Fruit fly (Drosophila melanogaster) whole organism, embryonic: ENCODE data around the gene CG5968.

Experiments
- Atf6 ChIP-seq: fragments of 200-800 bp; sonication (Bioruptor generic); IDR thresholded peaks from 2 replicates; pipeline ENCODE4 v1.3.6; 2022; ENCODE audit warnings: missing biosample characterization, missing genetic modification characterization
- CG10565 ChIP-seq: fragments of 200-800 bp; sonication (Bioruptor generic); optimal IDR thresholded peaks from 3 replicates; lab custom pipeline; 2016; ENCODE audit warnings: missing biosample characterization, mild to moderate bottlenecking, missing genetic modification characterization
- CG11398 ChIP-seq: fragments of 200-800 bp; sonication (Bioruptor generic); optimal IDR thresholded peaks from 2 replicates; lab custom pipeline; 2016; ENCODE audit warnings: missing biosample characterization, missing genetic modification characterization
- CG11560 ChIP-seq: fragments of 200-800 bp; sonication (Bioruptor generic); IDR thresholded peaks from 3 replicates; pipeline ENCODE4 v1.3.6; 2022; ENCODE audit warnings: missing biosample characterization, missing genetic modification characterization
- CG12155 ChIP-seq: fragments of 200-800 bp; sonication (Bioruptor generic); optimal IDR thresholded peaks from 3 replicates; lab custom pipeline; 2016; ENCODE audit warnings: missing biosample characterization, missing genetic modification characterization
- CG13296 ChIP-seq: fragments of 200-800 bp; sonication (Bioruptor generic); optimal IDR thresholded peaks from 3 replicates; lab custom pipeline; 2018; ENCODE audit warnings: missing biosample characterization, mild to moderate bottlenecking, missing genetic modification characterization
- CG13424 ChIP-seq: fragments of 200-800 bp; sonication (Bioruptor generic); optimal IDR thresholded peaks from 2 replicates; lab custom pipeline; 2019; ENCODE audit warnings: missing biosample characterization, mild to moderate bottlenecking, missing genetic modification characterization, moderate library complexity
- CG14050 ChIP-seq: fragments of 200-800 bp; sonication (Bioruptor generic); IDR thresholded peaks from 3 replicates; pipeline ENCODE4 v1.3.6; 2022; ENCODE audit warnings: missing biosample characterization, missing genetic modification characterization
- CG15073 ChIP-seq: fragments of 200-800 bp; sonication (Bioruptor generic); optimal IDR thresholded peaks from 2 replicates; lab custom pipeline; 2016; ENCODE audit warnings: missing biosample characterization, missing genetic modification characterization
- CG16813 ChIP-seq: fragments of 200-800 bp; sonication (Bioruptor generic); IDR thresholded peaks from 3 replicates; pipeline ENCODE4 v1.3.6; 2022; ENCODE audit warnings: missing biosample characterization, missing genetic modification characterization; ENCODE audit not compliant: partially characterized antibody
- CG17568 ChIP-seq: fragments of 200-800 bp; sonication (Bioruptor generic); optimal IDR thresholded peaks from 2 replicates; lab custom pipeline; 2018; ENCODE audit warnings: missing biosample characterization, mild to moderate bottlenecking, missing genetic modification characterization, moderate library complexity
- CG18619 ChIP-seq: fragments of 200-800 bp; sonication (Bioruptor generic); optimal IDR thresholded peaks from 3 replicates; lab custom pipeline; 2017; ENCODE audit warnings: missing biosample characterization, mild to moderate bottlenecking, missing genetic modification characterization
- CG31224 ChIP-seq: fragments of 200-800 bp; sonication (Bioruptor generic); IDR thresholded peaks from 2 replicates; pipeline ENCODE4 v1.3.6; 2022; ENCODE audit warnings: missing biosample characterization, missing genetic modification characterization
- CG4328 ChIP-seq: fragments of 200-800 bp; sonication (Bioruptor generic); optimal IDR thresholded peaks from 3 replicates; lab custom pipeline; 2017; ENCODE audit warnings: missing biosample characterization, missing genetic modification reagents, missing genetic modification characterization
- CG6854 ChIP-seq: fragments of 200-800 bp; sonication (Bioruptor generic); optimal IDR thresholded peaks from 3 replicates; lab custom pipeline; 2017; ENCODE audit warnings: missing biosample characterization, mild to moderate bottlenecking, missing genetic modification characterization
- CG7556 ChIP-seq: fragments of 200-800 bp; sonication (Bioruptor generic); optimal IDR thresholded peaks from 2 replicates; lab custom pipeline; 2017; ENCODE audit warnings: missing biosample characterization, mild to moderate bottlenecking, missing genetic modification characterization
- CG7839 ChIP-seq: fragments of 200-800 bp; sonication (Bioruptor generic); optimal IDR thresholded peaks from 3 replicates; lab custom pipeline; 2018; ENCODE audit warnings: missing biosample characterization, mild to moderate bottlenecking, missing genetic modification characterization, moderate library complexity
- CG8478 ChIP-seq: fragments of >200 bp; optimal IDR thresholded peaks from 2 replicates; lab custom pipeline; 2018
- CG9727 ChIP-seq: fragments of 200-800 bp; sonication (Bioruptor generic); optimal IDR thresholded peaks from 3 replicates; lab custom pipeline; 2017; ENCODE audit warnings: missing biosample characterization, mild to moderate bottlenecking, missing genetic modification characterization
- CG9876 ChIP-seq: fragments of 200-800 bp; sonication (Bioruptor generic); optimal IDR thresholded peaks from 2 replicates; lab custom pipeline; 2016; ENCODE audit warnings: missing biosample characterization, missing genetic modification characterization
- D ChIP-seq, 2 experiments: fragments of 200-800 bp in 1 of 2; fragments of >200 bp in 1 of 2; sonication (Bioruptor generic) in 1 of 2; optimal IDR thresholded peaks; 2 replicates in 1 of 2; 3 replicates in 1 of 2; lab custom pipeline; 2017; ENCODE audit warnings: mild to moderate bottlenecking in 1 of 2, missing biosample characterization in 1 of 2, missing genetic modification characterization in 1 of 2, missing genetic modification reagents in 1 of 2
- D19B ChIP-seq: fragments of 200-800 bp; sonication (Bioruptor generic); optimal IDR thresholded peaks from 2 replicates; lab custom pipeline; 2017; ENCODE audit warnings: missing biosample characterization, mild to moderate bottlenecking, missing genetic modification characterization
- Dll ChIP-seq: fragments of 200-800 bp; sonication (Bioruptor generic); IDR thresholded peaks from 4 replicates; pipeline ENCODE4 v1.3.6; 2022; ENCODE audit warnings: missing biosample characterization, missing genetic modification characterization; ENCODE audit not compliant: partially characterized antibody
- Doc3 ChIP-seq: fragments of 200-800 bp; sonication (Bioruptor generic); IDR thresholded peaks from 3 replicates; pipeline ENCODE4 v1.3.6; 2022; ENCODE audit warnings: missing biosample characterization, missing genetic modification characterization; ENCODE audit not compliant: partially characterized antibody
- Eip74EF ChIP-seq, 2 experiments: fragments of 200-800 bp in 1 of 2; fragments of >200 bp in 1 of 2; sonication (Bioruptor generic) in 1 of 2; optimal IDR thresholded peaks; 2 replicates each; lab custom pipeline; 2017 to 2019; ENCODE audit warnings: missing biosample characterization in 2 of 2, missing genetic modification characterization in 2 of 2, mild to moderate bottlenecking in 1 of 2, moderate library complexity in 1 of 2
- HLH3B ChIP-seq: fragments of 200-800 bp; sonication (Bioruptor generic); IDR thresholded peaks from 2 replicates; pipeline ENCODE4 v1.3.6; 2022; ENCODE audit warnings: missing biosample characterization, missing genetic modification characterization
- HLHmδ ChIP-seq: fragments of 200-800 bp; sonication (Bioruptor generic); optimal IDR thresholded peaks from 2 replicates; lab custom pipeline; 2018; ENCODE audit warnings: missing biosample characterization, mild to moderate bottlenecking, missing genetic modification characterization, moderate library complexity
- Med ChIP-seq: fragments of 200-800 bp; sonication (Bioruptor generic); peaks from one replicate; lab custom pipeline; 2016; ENCODE audit warnings: missing biosample characterization, missing genetic modification characterization, mild to moderate bottlenecking, inconsistent platforms, moderate library complexity
- NFAT ChIP-seq: fragments of 200-800 bp; sonication (Bioruptor generic); IDR thresholded peaks from 2 replicates; pipeline ENCODE4 v1.3.6; 2022; ENCODE audit warnings: missing biosample characterization, missing genetic modification characterization
- Neu2 ChIP-seq: fragments of 200-800 bp; sonication (Bioruptor generic); optimal IDR thresholded peaks from 3 replicates; lab custom pipeline; 2016; ENCODE audit warnings: missing biosample characterization, missing genetic modification characterization, borderline replicate concordance
- Nf-YA ChIP-seq: fragments of 200-800 bp; sonication (Bioruptor generic); IDR thresholded peaks from 2 replicates; pipeline ENCODE4 v1.3.6; 2022; ENCODE audit warnings: missing biosample characterization, missing genetic modification characterization
- Rx ChIP-seq: fragments of 200-800 bp; sonication (Bioruptor generic); IDR thresholded peaks from 2 replicates; pipeline ENCODE4 v1.3.6; 2022; ENCODE audit warnings: missing biosample characterization, missing genetic modification characterization
- Side ChIP-seq: fragments of 200-800 bp; sonication (Bioruptor generic); optimal IDR thresholded peaks from 2 replicates; lab custom pipeline; 2016; ENCODE audit warnings: missing biosample characterization, missing genetic modification characterization
- Taf1 ChIP-seq: fragments of 200-800 bp; sonication (Bioruptor generic); IDR thresholded peaks from 2 replicates; pipeline ENCODE4 v1.3.6; 2022; ENCODE audit warnings: missing biosample characterization, missing genetic modification characterization
- Usf ChIP-seq: fragments of 200-800 bp; sonication (Bioruptor generic); optimal IDR thresholded peaks from 2 replicates; lab custom pipeline; 2017; ENCODE audit warnings: missing genotype, missing biosample characterization, missing genetic modification characterization
- ac ChIP-seq: fragments of 200-800 bp; sonication (Bioruptor generic); optimal IDR thresholded peaks from 3 replicates; lab custom pipeline; 2017; ENCODE audit warnings: missing biosample characterization, mild to moderate bottlenecking, missing genetic modification characterization
- ap ChIP-seq: fragments of 200-800 bp; sonication (Bioruptor generic); IDR thresholded peaks from 2 replicates; pipeline ENCODE4 v1.3.6; 2022; ENCODE audit warnings: missing biosample characterization, missing genetic modification characterization
- az2 ChIP-seq: fragments of 200-800 bp; sonication (Bioruptor generic); optimal IDR thresholded peaks from 3 replicates; lab custom pipeline; 2016; ENCODE audit warnings: missing biosample characterization, missing genetic modification characterization
- dati ChIP-seq: fragments of 200-800 bp; sonication (Bioruptor generic); IDR thresholded peaks from 2 replicates; pipeline ENCODE4 v1.3.6; 2022; ENCODE audit warnings: missing biosample characterization, missing genetic modification characterization
- dimm ChIP-seq: fragments of 200-800 bp; sonication (Bioruptor generic); IDR thresholded peaks from 2 replicates; pipeline ENCODE4 v1.3.6; 2022; ENCODE audit warnings: missing biosample characterization, missing genetic modification characterization
- nau ChIP-seq: fragments of 200-800 bp; sonication (Bioruptor generic); optimal IDR thresholded peaks from 3 replicates; lab custom pipeline; 2017; ENCODE audit warnings: missing biosample characterization, mild to moderate bottlenecking, missing genetic modification characterization, missing genetic modification reagents
- nerfin-1 ChIP-seq: fragments of 200-800 bp; sonication (Bioruptor generic); optimal IDR thresholded peaks from 3 replicates; lab custom pipeline; 2019; ENCODE audit warnings: missing biosample characterization, mild to moderate bottlenecking, missing genetic modification characterization, moderate library complexity
- oc ChIP-seq: fragments of 200-800 bp; sonication (Bioruptor generic); optimal IDR thresholded peaks from 2 replicates; lab custom pipeline; 2018; ENCODE audit warnings: missing biosample characterization, mild to moderate bottlenecking, missing genetic modification characterization, moderate library complexity
- pb ChIP-seq: fragments of 200-800 bp; sonication (Bioruptor generic); optimal IDR thresholded peaks from 3 replicates; lab custom pipeline; 2016; ENCODE audit warnings: missing biosample characterization, missing genetic modification characterization
- pita ChIP-seq: fragments of 200-800 bp; sonication (Bioruptor generic); optimal IDR thresholded peaks from 2 replicates; lab custom pipeline; 2017; ENCODE audit warnings: missing biosample characterization, mild to moderate bottlenecking, missing genetic modification characterization
- pum ChIP-seq: fragments of 200-800 bp; sonication (Bioruptor generic); optimal IDR thresholded peaks from 2 replicates; lab custom pipeline; 2016; ENCODE audit warnings: missing biosample characterization, missing genetic modification characterization
- seq ChIP-seq: fragments of 200-800 bp; sonication (Bioruptor generic); IDR thresholded peaks from 2 replicates; pipeline ENCODE4 v1.3.6; 2022; ENCODE audit warnings: missing biosample characterization, missing genetic modification characterization
- sisA ChIP-seq: fragments of 200-800 bp; sonication (Bioruptor generic); IDR thresholded peaks from 2 replicates; pipeline ENCODE4 v1.3.6; 2022; ENCODE audit warnings: missing biosample characterization, missing genetic modification characterization
- tgo ChIP-seq: fragments of 200-800 bp; sonication (Bioruptor generic); IDR thresholded peaks from 3 replicates; pipeline ENCODE4 v1.3.6; 2022; ENCODE audit warnings: missing biosample characterization, missing genetic modification characterization
- tin ChIP-seq: fragments of 200-800 bp; sonication (Bioruptor generic); optimal IDR thresholded peaks from 3 replicates; lab custom pipeline; 2016; ENCODE audit warnings: missing biosample characterization, missing genetic modification characterization
- unpg ChIP-seq: fragments of 200-800 bp; sonication (Bioruptor generic); optimal IDR thresholded peaks from 3 replicates; lab custom pipeline; 2018; ENCODE audit warnings: missing biosample characterization, mild to moderate bottlenecking, missing genetic modification characterization, moderate library complexity
- zfh2 ChIP-seq: fragments of 200-800 bp; sonication (Bioruptor generic); optimal IDR thresholded peaks from 2 replicates; lab custom pipeline; 2016; ENCODE audit warnings: missing biosample characterization, missing genetic modification characterization

CG5968 gene

dm6 chr2L:16533386-16533773, 16.4 kb downstream of the CG5968 start (continued):
- no peak; the same call in 1 of the 2 replicates for TF ChIP-seq HLH3B
- TF ChIP-seq pum (GFP tag; lab: Kevin White, UChicago): no peak
- TF ChIP-seq D19B (GFP tag; lab: Kevin White, UChicago): no peak
- no peak for TF ChIP-seq CG10565 (GFP tag; lab: Kevin White, UChicago)
- no peak for TF ChIP-seq Dll (GFP tag; lab: Robert Waterston, UW)
- no peak for TF ChIP-seq ap (GFP tag; lab: Robert Waterston, UW)
- TF ChIP-seq CG6854 (GFP tag; lab: Kevin White, UChicago): no peak
- no peak for TF ChIP-seq CG7839 (tag; lab: Kevin White, UChicago)
- TF ChIP-seq sisA (GFP tag; lab: Robert Waterston, UW): no peak; the same call in 1 of the 2 replicates
- no peak for TF ChIP-seq Side
- TF ChIP-seq Nf-YA (GFP tag; lab: Robert Waterston, UW): no peak
- TF ChIP-seq seq (GFP tag; lab: Robert Waterston, UW): no peak
- TF ChIP-seq tgo: no peak
- TF ChIP-seq dati (GFP tag; lab: Robert Waterston, UW): no peak
- TF ChIP-seq Med: peak; percentile 7
- no peak for TF ChIP-seq tin (GFP tag; lab: Kevin White, UChicago)
- no peak for TF ChIP-seq CG9727 (GFP tag; lab: Kevin White, UChicago)
- TF ChIP-seq Atf6: no peak
- TF ChIP-seq CG13296 (GFP tag; lab: Kevin White, UChicago): no peak
- TF ChIP-seq CG17568: no peak
- no peak for TF ChIP-seq unpg (GFP tag; lab: Kevin White, UChicago)
- no peak for TF ChIP-seq pb (GFP tag; lab: Kevin White, UChicago)
- TF ChIP-seq CG11560 (tag; lab: Robert Waterston, UW): no peak
- no peak for TF ChIP-seq D (optimal IDR thresholded peaks at IDR 0.05; lab: Kevin White, UChicago)
- TF ChIP-seq D (GFP tag; optimal IDR thresholded peaks at IDR 0.05; lab: Kevin White, UChicago): no peak
- no peak for TF ChIP-seq CG31224 (GFP tag; lab: Robert Waterston, UW)
- TF ChIP-seq az2 (GFP tag; lab: Kevin White, UChicago): no peak
- peak; percentile 4 for TF ChIP-seq CG15073 (GFP tag; lab: Kevin White, UChicago)
- TF ChIP-seq Eip74EF (GFP tag; optimal IDR thresholded peaks at IDR 0.05; lab: Kevin White, UChicago): no peak
- TF ChIP-seq CG18619 (GFP tag; lab: Kevin White, UChicago): no peak
- no peak for TF ChIP-seq zfh2 (GFP tag; lab: Kevin White, UChicago)
- no peak for TF ChIP-seq CG13424 (tag; lab: Kevin White, UChicago)
- TF ChIP-seq CG4328 (GFP tag; lab: Kevin White, UChicago): no peak
- TF ChIP-seq Rx (GFP tag; lab: Robert Waterston, UW): no peak
- TF ChIP-seq NFAT (GFP tag; lab: Robert Waterston, UW): peak; percentile 38; the same call in 1 of the 2 replicates
- no peak for TF ChIP-seq CG12155 (GFP tag; lab: Kevin White, UChicago)
- TF ChIP-seq CG8478 (lab: Kevin White, UChicago): no peak
- TF ChIP-seq CG16813 (GFP tag; lab: Robert Waterston, UW): peak; percentile 55
- no peak for TF ChIP-seq CG9876
- TF ChIP-seq nerfin-1 (tag; lab: Kevin White, UChicago): no peak
- TF ChIP-seq Doc3 (GFP tag; lab: Robert Waterston, UW): no peak
- TF ChIP-seq Usf (GFP tag; lab: Kevin White, UChicago): no peak
- no peak for TF ChIP-seq oc (tag; lab: Kevin White, UChicago)
- TF ChIP-seq Taf1 (GFP tag; lab: Robert Waterston, UW): no peak
- no peak for TF ChIP-seq CG14050 (GFP tag; lab: Robert Waterston, UW)
- TF ChIP-seq nau (GFP tag; lab: Kevin White, UChicago): no peak
- no peak for TF ChIP-seq CG11398 (GFP tag; lab: Kevin White, UChicago)
- TF ChIP-seq HLHmδ: peak; percentile 90
- no peak for TF ChIP-seq pita (GFP tag; lab: Kevin White, UChicago)
- no peak for TF ChIP-seq ac (GFP tag; lab: Kevin White, UChicago)
- TF ChIP-seq Neu2 (GFP tag; lab: Kevin White, UChicago): no peak
- TF ChIP-seq dimm (GFP tag; lab: Robert Waterston, UW): no peak
- no peak for TF ChIP-seq CG7556 (GFP tag; lab: Kevin White, UChicago)
